Fruit fly (Drosophila melanogaster) whole organism, prepupa: Measurements from ENCODE around the gene CG1116.

Experiments
- CG3032 ChIP-seq: fragments of 200-800 bp; optimal IDR thresholded peaks from 2 replicates; lab custom pipeline; 2019; ENCODE audit warnings: missing biosample characterization, mild to moderate bottlenecking, missing genetic modification characterization, moderate library complexity
- CG31627 ChIP-seq: fragments of 200-800 bp; sonication (Bioruptor generic); optimal IDR thresholded peaks from 3 replicates; lab custom pipeline; 2016; ENCODE audit warnings: missing biosample characterization, missing genetic modification characterization
- CG6854 ChIP-seq: fragments of 200-800 bp; sonication (Bioruptor generic); optimal IDR thresholded peaks from 2 replicates; lab custom pipeline; 2017; ENCODE audit warnings: missing biosample characterization, mild to moderate bottlenecking, missing genetic modification characterization
- CG8319 ChIP-seq: fragments of 200-800 bp; sonication (Bioruptor generic); optimal IDR thresholded peaks from 3 replicates; lab custom pipeline; 2016; ENCODE audit warnings: missing biosample characterization, missing genetic modification characterization
- Eip75B ChIP-seq: fragments of 200-800 bp; sonication (Bioruptor generic); optimal IDR thresholded peaks from 3 replicates; lab custom pipeline; 2016; ENCODE audit warnings: missing biosample characterization, missing genetic modification characterization
- Eip93F ChIP-seq: fragments of 200-800 bp; sonication (Bioruptor generic); optimal IDR thresholded peaks from 2 replicates; lab custom pipeline; 2016; ENCODE audit warnings: missing biosample characterization, mild to moderate bottlenecking, missing genetic modification characterization
- dac ChIP-seq: fragments of 200-800 bp; sonication (Bioruptor generic); optimal IDR thresholded peaks from 2 replicates; lab custom pipeline; 2017; ENCODE audit warnings: missing biosample characterization, mild to moderate bottlenecking, missing genetic modification characterization
- dsx ChIP-seq: fragments of 200-800 bp; optimal IDR thresholded peaks from 3 replicates; lab custom pipeline; 2019; ENCODE audit warnings: missing biosample characterization, mild to moderate bottlenecking, missing genetic modification characterization, moderate library complexity; ENCODE audit not compliant: poor library complexity, severe bottlenecking
- lz ChIP-seq: fragments of 200-800 bp; sonication (Bioruptor generic); optimal IDR thresholded peaks from 3 replicates; lab custom pipeline; 2016; ENCODE audit warnings: missing biosample characterization, missing genetic modification characterization
- svp ChIP-seq: fragments of 200-800 bp; sonication (Bioruptor generic); peaks from one replicate; lab custom pipeline; 2016; ENCODE audit warnings: missing biosample characterization, missing genetic modification characterization

DNA sequence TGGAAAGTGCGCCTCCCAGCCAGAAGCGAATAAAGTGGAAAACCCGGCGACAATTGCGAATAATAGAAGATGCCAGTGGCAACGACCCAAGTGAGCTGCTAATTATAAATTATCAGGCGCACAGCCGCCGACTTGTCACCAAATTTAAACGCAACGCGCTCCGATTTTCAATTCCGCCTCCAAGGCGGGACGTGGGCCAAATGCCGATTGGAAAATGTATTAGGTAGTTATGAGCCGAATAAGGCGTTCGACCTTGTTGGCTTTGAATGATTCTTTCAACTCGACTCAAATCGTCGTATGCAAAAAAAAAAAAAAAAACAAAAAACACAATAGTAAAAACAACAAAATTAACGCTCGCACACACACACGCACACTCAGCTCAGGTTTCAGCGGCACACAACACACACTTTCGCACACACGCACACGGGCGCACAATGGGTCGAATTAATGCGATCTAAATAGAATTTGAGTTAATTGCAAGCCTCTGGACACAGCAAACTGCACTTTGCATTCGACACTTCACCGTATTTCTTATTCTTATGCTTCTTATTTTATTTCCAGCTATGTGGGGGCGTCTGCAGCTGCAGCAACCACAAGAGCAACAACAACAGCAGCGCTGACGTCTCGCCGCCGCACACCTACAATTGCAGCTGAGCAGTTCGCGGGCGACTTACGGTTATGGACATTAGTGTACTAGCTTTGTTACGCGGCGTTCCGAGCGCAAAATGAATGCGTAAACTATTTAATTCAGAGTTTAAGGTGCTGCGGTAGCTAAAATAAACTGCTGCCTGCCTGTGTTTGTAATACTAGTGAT is 12.1 kb downstream of the CG1116 start:
- no peak for TF ChIP-seq Eip93F (GFP tag; lab: Kevin White, UChicago)
- TF ChIP-seq CG3032 (tag; lab: Kevin White, UChicago): no peak
- TF ChIP-seq lz (GFP tag; lab: Kevin White, UChicago): no peak
- TF ChIP-seq Eip75B (GFP tag; lab: Kevin White, UChicago): no peak
- TF ChIP-seq dac (GFP tag; lab: Kevin White, UChicago): no peak
- TF ChIP-seq CG31627 (GFP tag; lab: Kevin White, UChicago): no peak
- no peak for TF ChIP-seq dsx (GFP tag; lab: Kevin White, UChicago)
- TF ChIP-seq CG6854: no peak
- TF ChIP-seq CG8319 (GFP tag; lab: Kevin White, UChicago): no peak
- TF ChIP-seq svp (GFP tag; lab: Kevin White, UChicago): no peak
